Fruit fly (Drosophila melanogaster) whole organism, wandering third instar larva: ENCODE measurements around the gene Spag1.

Experiments used
- HLH106 ChIP-seq: fragments of 200-800 bp; optimal IDR thresholded peaks from 3 replicates; lab custom pipeline; 2019; ENCODE audit warnings: missing biosample characterization, mild to moderate bottlenecking, missing genetic modification characterization, moderate library complexity
- Hnf4 ChIP-seq: fragments of 200-800 bp; sonication (Bioruptor generic); optimal IDR thresholded peaks from 2 replicates; lab custom pipeline; 2016; ENCODE audit warnings: missing biosample characterization, mild to moderate bottlenecking, missing genetic modification characterization
- OdsH ChIP-seq: fragments of 200-800 bp; sonication (Bioruptor generic); optimal IDR thresholded peaks from 2 replicates; lab custom pipeline; 2016; ENCODE audit warnings: missing biosample characterization, mild to moderate bottlenecking, missing genetic modification characterization
- lola ChIP-seq: fragments of >200 bp; optimal IDR thresholded peaks from 2 replicates; lab custom pipeline; 2017; ENCODE audit warnings: missing biosample characterization, missing genetic modification characterization
- psq ChIP-seq: fragments of 200-800 bp; sonication (Bioruptor generic); optimal IDR thresholded peaks from 3 replicates; lab custom pipeline; 2017; ENCODE audit warnings: missing biosample characterization, mild to moderate bottlenecking, missing genetic modification characterization, moderate library complexity
- usp ChIP-seq: fragments of >200 bp; optimal IDR thresholded peaks from 2 replicates; lab custom pipeline; 2017; ENCODE audit warnings: missing biosample characterization, missing genetic modification characterization

DNA sequence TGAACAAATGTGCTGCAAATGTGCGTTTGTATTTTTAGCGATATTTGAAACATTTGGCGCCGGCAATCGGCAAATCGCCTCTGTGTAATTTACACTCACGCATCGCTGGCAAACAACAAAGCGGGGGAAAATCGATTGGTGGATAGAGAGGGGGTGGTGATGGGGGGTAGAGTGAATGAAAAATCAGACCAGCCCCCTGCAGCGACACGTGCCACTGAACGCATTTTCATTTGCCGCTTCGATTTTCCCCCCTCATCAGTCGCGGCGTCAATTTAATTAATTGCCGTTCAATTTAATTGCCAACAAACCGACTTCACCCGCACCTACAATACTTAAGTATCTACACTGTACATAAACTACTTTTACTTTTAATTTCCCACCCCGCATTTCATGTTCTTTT, 12.2 kb upstream of the Spag1 start:
- no peak for TF ChIP-seq OdsH (GFP tag; lab: Kevin White, UChicago)
- TF ChIP-seq HLH106 (tag; lab: Kevin White, UChicago) = no peak
- TF ChIP-seq Hnf4 (GFP tag; lab: Kevin White, UChicago) = no peak
- TF ChIP-seq lola (GFP tag; lab: Kevin White, UChicago) = no peak
- no peak for TF ChIP-seq usp (GFP tag; lab: Kevin White, UChicago)
- TF ChIP-seq psq (GFP tag; lab: Kevin White, UChicago) = no peak
